Worm (Caenorhabditis elegans) whole organism, L4/young adult: ENCODE data around the gene C38H2.2.
A peak's percentile ranks its signal among the peaks of the same experiment; 100 is the strongest.

Experiments
- W03F9.2 ChIP-seq: fragments of 150-350 bp; optimal IDR thresholded peaks from 2 replicates; lab custom pipeline; 2014; ENCODE audit warnings: missing biosample characterization, missing genetic modification characterization
- dao-5 ChIP-seq: sonication (generic microtip); optimal IDR thresholded peaks from 2 replicates; lab custom pipeline; 2016; ENCODE audit warnings: missing genotype, missing genetic modification characterization, moderate library complexity, missing compliant biosample characterization
- him-1 ChIP-seq: sonication (generic microtip); optimal IDR thresholded peaks from 2 replicates; lab custom pipeline; 2016; ENCODE audit warnings: missing genotype, missing genetic modification reagents, missing genetic modification characterization, missing compliant biosample characterization

Gene C38H2.2

DNA sequence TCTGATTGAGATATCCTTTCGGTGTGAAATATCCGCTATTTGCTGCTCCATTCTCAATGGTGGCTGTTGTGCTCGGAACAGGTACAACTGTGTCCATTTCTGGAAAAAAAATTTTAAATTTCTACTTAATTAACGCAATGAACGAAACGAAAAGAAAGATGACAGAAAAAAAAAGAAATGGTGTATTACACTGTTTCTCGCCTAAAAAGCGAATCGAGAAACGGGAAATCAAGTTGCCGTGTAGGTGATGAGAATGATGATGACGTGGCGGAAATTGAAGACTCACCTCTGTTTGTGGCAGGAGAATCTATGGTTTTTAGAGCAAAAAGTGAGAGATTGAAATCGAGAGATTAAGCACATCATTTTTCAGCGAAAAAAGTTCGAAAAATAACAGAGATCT is 4.9 kb downstream of the C38H2.2 start, which contains the start of gene C38H2.3:
TSS of gene C38H2.3 (minus strand) at position 101 of the 400 bp plus-strand sequence.
- no peak for TF ChIP-seq dao-5 (tag; lab: Kevin White, UChicago)
- TF ChIP-seq W03F9.2 (tag; lab: Kevin White, UChicago): no peak
- no peak for TF ChIP-seq him-1 (tag; lab: Kevin White, UChicago)

DNA sequence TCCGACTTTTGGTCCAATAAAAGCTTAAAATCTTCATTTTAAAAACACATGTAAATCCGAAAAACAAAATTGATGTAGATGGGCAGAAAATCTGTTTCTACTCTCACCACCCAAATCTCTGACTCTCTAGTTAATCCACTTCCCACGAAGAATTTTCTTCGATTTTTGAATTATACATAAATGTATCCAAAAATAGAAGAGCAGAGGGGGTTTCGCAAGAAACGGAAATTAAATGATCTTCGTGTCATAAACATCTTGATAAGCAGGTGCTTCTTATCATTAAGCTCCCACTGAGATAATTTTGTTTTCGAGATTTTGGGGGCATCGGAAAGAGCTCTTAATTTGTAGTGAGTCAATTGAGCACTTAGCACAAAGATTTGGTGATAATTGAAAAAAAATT is 8.0 kb downstream of the C38H2.2 start:
- TF ChIP-seq W03F9.2 (tag; lab: Kevin White, UChicago) (no peak), him-1 (tag; lab: Kevin White, UChicago) (no peak), dao-5 (tag; lab: Kevin White, UChicago) (no peak)

DNA sequence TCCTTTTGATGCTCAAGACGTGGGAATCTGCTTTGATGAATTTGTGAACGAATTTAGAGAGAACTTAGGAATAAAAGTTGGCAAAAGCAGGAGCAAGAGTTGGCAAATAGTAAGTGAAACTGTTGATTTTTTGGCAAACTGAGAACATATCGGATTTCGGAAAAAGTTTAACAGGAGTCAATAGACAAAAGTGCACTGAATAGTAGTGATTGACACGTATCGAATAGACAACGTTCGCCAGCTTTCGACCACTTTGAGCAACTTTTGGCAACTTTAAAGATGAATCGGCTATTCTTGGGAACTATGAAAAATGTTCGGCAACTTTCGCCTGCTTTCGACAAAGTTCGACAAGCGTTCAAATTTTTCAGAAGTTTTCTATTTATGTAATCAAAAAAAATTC is 10.1 kb downstream of the C38H2.2 start, which contains the start of gene M03C11.9:
TSS of gene M03C11.9 (minus strand) at position 101 of the 400 bp plus-strand sequence.
- TF ChIP-seq him-1 (tag; lab: Kevin White, UChicago): no peak
- no peak for TF ChIP-seq W03F9.2 (tag; lab: Kevin White, UChicago)
- no peak for TF ChIP-seq dao-5 (tag; lab: Kevin White, UChicago)

DNA sequence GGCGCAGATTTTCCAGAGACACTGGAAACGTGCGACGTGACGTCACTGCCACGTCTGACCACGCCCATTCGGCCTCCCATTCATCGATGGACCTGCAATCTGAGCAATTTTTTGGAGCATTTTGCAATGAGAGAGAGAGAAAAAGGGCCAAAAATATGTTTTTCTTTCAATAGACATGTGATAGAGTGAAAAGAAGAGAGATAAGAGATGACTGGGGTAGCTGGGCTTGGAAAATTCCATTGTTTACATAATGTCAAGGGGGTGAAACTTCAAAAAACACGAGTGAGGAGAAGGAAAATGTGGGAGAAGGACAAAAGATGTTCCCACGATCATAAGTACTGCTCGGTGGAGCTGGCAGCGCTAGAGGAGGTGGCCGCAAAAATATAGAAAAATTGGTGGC is 14.4 kb downstream of the C38H2.2 start, which contains the start of gene M03C11.1:
TSS of gene M03C11.1 (minus strand) at position 101 of the 400 bp plus-strand sequence.
- TF ChIP-seq dao-5 (tag; lab: Kevin White, UChicago) (no peak), him-1 (tag; lab: Kevin White, UChicago) (no peak), W03F9.2 (tag; lab: Kevin White, UChicago) (no peak)

DNA sequence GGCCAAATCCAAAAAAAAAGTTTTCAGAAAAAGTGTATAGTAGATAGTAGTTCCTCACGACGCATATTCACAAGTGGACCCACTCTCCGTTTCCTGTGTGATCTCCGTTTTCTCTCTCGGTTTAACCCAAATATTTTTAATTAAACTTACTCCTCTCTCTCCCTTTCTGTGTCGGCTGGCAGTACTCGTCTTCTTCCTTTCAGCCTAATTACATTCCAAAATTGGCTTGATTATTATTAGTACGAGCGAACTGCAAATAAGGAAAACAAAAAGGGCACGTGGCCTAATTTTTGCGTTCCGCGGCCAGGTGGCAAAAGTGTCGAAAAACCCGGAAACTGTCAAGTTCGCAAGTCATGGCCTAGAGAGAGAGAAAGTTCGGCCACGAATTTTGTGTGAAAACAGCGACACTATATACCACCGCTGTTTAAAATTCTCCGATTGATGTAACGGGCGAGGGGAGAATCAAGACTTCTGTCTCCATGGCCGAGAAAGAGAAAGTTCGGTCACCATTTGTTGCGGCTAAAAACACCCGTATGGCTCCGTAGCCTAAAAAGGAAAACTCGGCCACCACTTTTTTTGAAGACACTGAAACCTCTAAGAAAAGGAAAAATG is 15.4 kb downstream of the C38H2.2 start:
- TF ChIP-seq W03F9.2 (tag; lab: Kevin White, UChicago) (no peak), him-1 (tag; lab: Kevin White, UChicago) (no peak), dao-5 (tag; lab: Kevin White, UChicago) (no peak)

DNA sequence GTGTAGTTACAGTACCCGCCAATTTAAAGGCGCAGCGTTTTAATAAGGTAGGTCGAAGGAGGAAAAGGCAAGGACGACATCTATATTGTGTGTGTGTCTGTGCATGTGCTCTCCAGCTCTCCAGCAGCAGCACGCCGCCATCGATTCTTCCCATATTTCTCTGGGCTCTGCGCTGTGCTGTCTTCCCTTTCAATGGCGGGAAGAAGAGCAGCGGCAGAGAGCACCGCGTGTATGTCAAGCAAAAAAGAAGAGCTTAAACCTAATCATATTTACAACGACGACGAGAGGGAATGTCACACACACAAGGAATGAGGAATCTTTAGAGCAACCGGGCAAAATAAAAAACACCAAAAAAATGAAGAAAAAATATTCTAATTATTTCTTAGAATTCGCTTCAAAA is 17.3 kb downstream of the C38H2.2 start:
- no peak for TF ChIP-seq W03F9.2 (tag; lab: Kevin White, UChicago)
- no peak for TF ChIP-seq dao-5 (tag; lab: Kevin White, UChicago)
- peak; percentile 22 for TF ChIP-seq him-1 (tag; lab: Kevin White, UChicago)

DNA sequence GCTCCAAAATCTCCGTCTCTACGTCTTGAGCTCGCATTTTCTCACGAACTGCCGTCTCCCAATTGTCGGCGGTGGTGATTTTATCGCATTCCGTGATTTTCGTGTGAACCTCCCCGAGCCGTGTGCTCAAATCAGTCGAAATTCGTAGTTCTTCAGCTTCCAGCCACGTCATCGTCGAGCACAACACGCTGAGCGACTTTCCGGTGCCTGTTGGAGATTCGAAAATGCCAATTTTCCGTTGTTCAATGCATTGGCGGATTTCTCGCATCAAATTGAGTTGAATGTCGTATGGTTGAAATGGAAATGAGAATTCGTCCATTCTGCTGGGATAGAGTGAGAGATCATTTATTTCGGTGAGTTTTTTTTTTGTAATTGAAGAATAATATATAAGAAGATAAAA is 23.3 kb downstream of the C38H2.2 start, which contains the start of the genes M03C11.3 and chl-1:
TSS of gene M03C11.3 (plus strand) at position 153 of the 400 bp plus-strand sequence.
TSS of gene chl-1 (minus strand) at position 323 of the 400 bp plus-strand sequence.
- TF ChIP-seq W03F9.2 (tag; lab: Kevin White, UChicago) (no peak), dao-5 (tag; lab: Kevin White, UChicago) (no peak), him-1 (tag; lab: Kevin White, UChicago) (no peak)

DNA sequence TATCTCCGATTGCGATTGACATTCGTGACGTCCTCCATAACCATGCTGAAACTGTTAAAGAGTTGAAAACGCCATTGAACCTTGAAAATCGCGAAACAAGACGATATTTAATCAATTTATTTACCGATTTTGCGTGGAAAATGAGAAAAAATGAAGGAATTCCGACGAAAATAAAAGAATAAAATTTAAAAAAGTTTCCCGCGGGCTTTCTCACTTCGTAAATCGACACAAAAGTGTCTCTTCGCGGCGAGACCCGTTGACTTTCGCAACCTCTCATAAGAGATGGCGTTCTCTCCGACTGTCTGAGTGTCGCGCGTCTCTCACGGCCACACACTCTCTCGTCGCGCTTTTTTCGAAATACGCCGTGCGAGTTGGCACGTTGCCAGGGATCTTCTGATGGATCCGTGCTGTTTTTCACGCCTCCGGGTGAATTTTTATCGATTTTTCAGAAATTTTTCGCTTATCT is 25.7 kb downstream of the C38H2.2 start, which contains the start of gene hat-1:
TSS of gene hat-1 (minus strand) at position 51 of the 466 bp plus-strand sequence.
- TF ChIP-seq dao-5 (tag; lab: Kevin White, UChicago) (no peak), him-1 (tag; lab: Kevin White, UChicago) (peak; percentile 90), W03F9.2 (tag; lab: Kevin White, UChicago) (peak; percentile 91)

DNA sequence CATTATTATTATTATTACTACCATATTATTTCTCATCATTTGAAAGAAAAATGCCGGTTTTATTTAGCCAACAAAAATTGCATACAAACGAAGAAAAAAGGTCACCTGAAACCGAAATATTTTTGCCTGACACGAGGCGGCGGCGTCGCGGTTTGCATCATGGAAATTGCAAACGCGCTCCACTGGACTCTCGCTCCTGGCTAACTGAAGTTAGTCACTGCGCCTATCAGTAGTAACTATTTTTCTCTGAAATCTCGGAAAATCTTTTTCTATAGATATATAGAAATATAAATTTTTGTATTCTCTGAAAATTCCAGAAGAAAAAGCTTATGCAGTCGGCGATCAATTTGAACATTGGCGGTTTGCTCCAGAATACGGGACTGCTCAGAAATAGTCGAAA is 34.2 kb downstream of the C38H2.2 start, which contains the start of gene ymel-1:
TSS of gene ymel-1 (plus strand) at position 318 of the 400 bp plus-strand sequence.
- no peak for TF ChIP-seq dao-5 (tag; lab: Kevin White, UChicago)
- no peak for TF ChIP-seq him-1 (tag; lab: Kevin White, UChicago)
- no peak for TF ChIP-seq W03F9.2 (tag; lab: Kevin White, UChicago)

DNA sequence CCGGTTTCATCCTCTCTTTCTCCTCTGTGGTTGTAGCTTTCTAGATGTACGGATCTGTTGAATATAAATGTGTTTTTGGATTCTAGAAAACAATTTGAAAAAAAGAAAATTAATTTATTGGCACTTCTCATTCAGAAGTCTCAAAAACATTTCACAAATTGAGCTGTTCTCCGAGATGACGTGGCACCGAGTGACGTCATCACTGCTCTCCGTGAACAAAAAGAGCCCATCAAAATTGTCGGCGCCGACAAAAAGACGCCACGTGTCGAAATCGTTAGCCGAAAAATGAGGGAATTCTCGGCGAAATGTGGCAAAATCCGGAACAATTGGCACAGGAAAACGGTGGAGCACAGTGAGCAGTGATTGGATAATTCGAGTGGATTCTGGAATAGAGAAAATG is 40.1 kb downstream of the C38H2.2 start:
- no peak for TF ChIP-seq dao-5 (tag; lab: Kevin White, UChicago)
- no peak for TF ChIP-seq W03F9.2 (tag; lab: Kevin White, UChicago)
- TF ChIP-seq him-1 (tag; lab: Kevin White, UChicago): no peak

DNA sequence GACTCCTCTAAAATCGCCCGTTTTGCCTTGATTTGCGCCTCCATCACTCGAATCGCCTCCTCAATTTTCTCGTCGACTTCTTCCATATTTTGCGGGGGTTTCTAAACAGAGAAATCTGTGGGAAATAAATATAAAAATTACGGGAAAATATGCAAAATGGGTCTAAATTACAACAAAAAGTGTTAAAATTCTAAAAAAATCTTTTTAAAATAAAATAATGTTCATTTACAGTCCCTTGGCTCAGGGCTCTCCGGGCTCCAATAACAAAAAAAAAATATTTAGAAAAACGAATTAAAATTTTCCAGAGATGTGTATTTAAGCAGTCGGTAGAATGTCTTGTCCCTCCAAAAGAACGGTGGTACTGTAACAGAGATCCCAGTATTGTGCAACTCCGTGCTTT is 42.3 kb downstream of the C38H2.2 start, which contains the start of gene M03C11.6:
TSS of gene M03C11.6 (minus strand) at position 101 of the 400 bp plus-strand sequence.
- TF ChIP-seq W03F9.2 (tag; lab: Kevin White, UChicago) (no peak), dao-5 (tag; lab: Kevin White, UChicago) (no peak), him-1 (tag; lab: Kevin White, UChicago) (no peak)

DNA sequence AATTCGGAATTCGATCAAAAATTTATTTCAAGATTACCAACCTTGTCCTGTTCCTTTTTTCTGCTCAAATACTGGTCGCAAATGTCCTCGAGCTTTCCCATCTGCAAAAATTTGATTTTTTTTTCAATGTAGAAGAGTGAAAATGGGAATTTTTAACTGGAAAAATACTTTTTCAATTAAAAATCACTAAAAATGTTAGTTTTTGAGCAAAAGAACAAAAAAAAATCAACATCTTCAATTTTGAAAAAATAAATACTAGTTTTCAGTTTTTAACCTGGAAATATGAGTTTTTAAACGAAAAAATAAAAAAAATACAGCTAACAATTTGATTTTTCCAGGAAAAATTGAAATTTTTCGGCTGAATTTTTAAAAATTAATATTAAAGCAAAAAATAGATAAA is 46.3 kb downstream of the C38H2.2 start, which contains the start of gene prp-3:
TSS of gene prp-3 (minus strand) at position 101 of the 400 bp plus-strand sequence.
- TF ChIP-seq dao-5 (tag; lab: Kevin White, UChicago) (no peak), him-1 (tag; lab: Kevin White, UChicago) (no peak), W03F9.2 (tag; lab: Kevin White, UChicago) (no peak)

DNA sequence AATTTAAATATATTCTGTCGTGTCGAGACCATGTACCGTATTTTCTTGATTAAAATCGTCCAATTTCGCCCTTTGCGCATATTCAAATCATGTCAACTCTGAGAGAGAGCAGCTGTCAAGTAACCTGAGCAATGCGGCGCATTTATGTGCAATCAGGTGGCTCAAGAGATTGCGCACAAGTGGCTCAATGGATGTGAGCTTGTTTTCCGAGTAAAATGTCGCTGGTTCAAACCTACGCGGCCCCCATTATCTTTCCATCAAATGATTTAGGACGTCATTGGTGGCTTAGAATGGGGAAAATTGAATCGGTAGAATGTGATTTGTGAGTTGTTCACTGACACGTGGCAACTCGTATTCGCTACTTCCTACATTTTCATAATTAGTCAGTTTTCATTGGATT is 50.5 kb downstream of the C38H2.2 start:
- no peak for TF ChIP-seq dao-5 (tag; lab: Kevin White, UChicago)
- TF ChIP-seq W03F9.2 (tag; lab: Kevin White, UChicago): no peak
- TF ChIP-seq him-1 (tag; lab: Kevin White, UChicago): peak; percentile 2
